Fruit fly (Drosophila melanogaster) whole organism, adult: ENCODE data around the gene CG42709.

ENCODE experiments used
- CG14711 ChIP-seq: fragments of 200-800 bp; sonication (Bioruptor generic); optimal IDR thresholded peaks from 2 replicates; lab custom pipeline; 2018; ENCODE audit warnings: missing biosample characterization, mild to moderate bottlenecking, missing genetic modification characterization, moderate library complexity
- Mnt ChIP-seq: fragments of 200-800 bp; sonication (Bioruptor generic); optimal IDR thresholded peaks from 2 replicates; lab custom pipeline; 2016; ENCODE audit warnings: missing biosample characterization, mild to moderate bottlenecking, missing genetic modification characterization

DNA sequence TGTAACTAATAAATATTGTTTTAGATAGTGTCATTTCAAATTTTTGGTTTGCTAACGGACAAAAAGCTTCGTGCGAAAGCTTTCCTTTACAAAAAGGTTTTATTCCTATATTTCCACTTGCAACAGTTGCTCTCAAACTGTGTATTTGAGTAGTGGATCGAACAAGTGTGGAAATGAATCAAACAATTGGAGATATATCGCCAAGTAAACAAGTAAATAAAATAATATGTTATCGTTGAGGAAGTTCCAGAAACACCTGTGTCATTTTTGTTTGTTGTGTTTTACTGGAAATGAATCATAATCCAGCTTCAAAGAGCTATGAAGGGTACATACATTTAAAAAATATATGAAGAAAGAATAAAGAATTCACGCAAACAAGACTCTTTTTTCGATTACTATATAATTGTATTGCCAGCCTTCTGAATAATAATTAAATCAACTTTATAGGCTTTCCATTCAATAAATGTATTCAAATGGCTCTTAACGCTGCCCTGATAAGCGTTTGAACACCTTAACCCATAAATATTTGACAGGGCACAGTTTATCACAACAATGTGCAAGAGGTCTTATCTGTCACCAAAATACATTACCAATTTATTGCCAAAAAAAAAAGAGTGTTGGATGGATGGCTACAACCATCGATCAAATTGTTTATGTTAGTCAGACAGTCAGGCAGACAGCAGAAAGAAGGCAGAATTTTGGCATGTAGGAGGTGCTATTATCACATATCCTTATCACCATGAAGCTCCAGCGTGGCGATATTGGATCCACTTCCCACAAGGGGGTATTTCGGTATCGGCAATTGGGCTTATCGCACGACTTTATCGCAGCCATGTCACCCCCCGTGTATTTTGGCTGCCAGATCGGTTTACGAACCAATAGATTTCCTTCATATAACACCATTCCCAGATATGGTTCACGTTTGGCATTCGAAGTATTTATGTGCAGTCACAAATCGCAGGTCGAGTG, 45.8 kb downstream of the CG42709 start:
- TF ChIP-seq CG14711 (tag; lab: Kevin White, UChicago) = no peak
- no peak for TF ChIP-seq Mnt
